Worm (Caenorhabditis elegans): Measurements from ENCODE around the gene ZK112.4.

ce11 chrIII:7718318-7718717 is 11.5 kb downstream of the ZK112.4 start:
- TF ChIP-seq ceh-16 (tag; optimal IDR thresholded peaks at IDR 0.05): no peak
- peak; percentile 54 for TF ChIP-seq nhr-25 (tag; optimal IDR thresholded peaks at IDR 0.05)
- no peak for TF ChIP-seq dmd-4 (tag; optimal IDR thresholded peaks at IDR 0.05)
- TF ChIP-seq unc-62 (GFP tag; optimal IDR thresholded peaks at IDR 0.05): no peak
- TF ChIP-seq ZK546.5 (tag; optimal IDR thresholded peaks at IDR 0.05): no peak
- TF ChIP-seq nhr-11 (tag; optimal IDR thresholded peaks at IDR 0.05): no peak
- TF ChIP-seq zag-1 (tag; optimal IDR thresholded peaks at IDR 0.05): no peak
- no peak for TF ChIP-seq ztf-11 (tag; optimal IDR thresholded peaks at IDR 0.05)
- TF ChIP-seq blmp-1 (tag; optimal IDR thresholded peaks at IDR 0.05; ENCODE audit: insufficient read depth): peak; percentile 43
- no peak for TF ChIP-seq snpc-4 (tag; optimal IDR thresholded peaks at IDR 0.05)
- TF ChIP-seq elt-3 (tag; optimal IDR thresholded peaks at IDR 0.05): no peak

All from whole organism, L2 larva.